Fruit fly (Drosophila melanogaster) whole organism, prepupa: ENCODE measurements around the gene CG3769.

Source experiments
- Blimp-1 ChIP-seq: fragments of 200-800 bp; sonication (Bioruptor generic); optimal IDR thresholded peaks from 3 replicates; lab custom pipeline; 2017; ENCODE audit warnings: missing biosample characterization, missing genetic modification characterization, mild to moderate bottlenecking, moderate library complexity, missing genetic modification reagents
- CG10669 ChIP-seq: fragments of 200-800 bp; sonication (Bioruptor generic); optimal IDR thresholded peaks from 3 replicates; lab custom pipeline; 2018; ENCODE audit warnings: missing biosample characterization, mild to moderate bottlenecking, missing genetic modification characterization, moderate library complexity
- CG11762 ChIP-seq: fragments of 200-800 bp; sonication (Bioruptor generic); optimal IDR thresholded peaks from 3 replicates; lab custom pipeline; 2016; ENCODE audit warnings: missing biosample characterization, missing genetic modification characterization; ENCODE audit not compliant: insufficient read depth
- CG11902 ChIP-seq: fragments of 200-800 bp; sonication (Bioruptor generic); optimal IDR thresholded peaks from 3 replicates; lab custom pipeline; 2016; ENCODE audit warnings: missing biosample characterization, missing genetic modification characterization
- CG1621 ChIP-seq: fragments of 200-800 bp; sonication (Bioruptor generic); optimal IDR thresholded peaks from 3 replicates; lab custom pipeline; 2018; ENCODE audit warnings: missing biosample characterization, mild to moderate bottlenecking, missing genetic modification characterization
- CG16779 ChIP-seq: fragments of 200-800 bp; sonication (Bioruptor generic); optimal IDR thresholded peaks from 3 replicates; lab custom pipeline; 2017; ENCODE audit warnings: missing biosample characterization, mild to moderate bottlenecking, missing genetic modification characterization
- CG31627 ChIP-seq: fragments of 200-800 bp; sonication (Bioruptor generic); optimal IDR thresholded peaks from 3 replicates; lab custom pipeline; 2016; ENCODE audit warnings: missing biosample characterization, missing genetic modification characterization
- CG32006 ChIP-seq: fragments of 200-800 bp; sonication (Bioruptor generic); optimal IDR thresholded peaks from 3 replicates; lab custom pipeline; 2017; ENCODE audit warnings: missing biosample characterization, mild to moderate bottlenecking, missing genetic modification characterization
- CG34406 ChIP-seq: fragments of 200-800 bp; sonication (Bioruptor generic); optimal IDR thresholded peaks from 3 replicates; lab custom pipeline; 2016; ENCODE audit warnings: missing biosample characterization, missing genetic modification characterization
- CG3919 ChIP-seq: fragments of 200-800 bp; sonication (Bioruptor generic); optimal IDR thresholded peaks from 3 replicates; lab custom pipeline; 2016; ENCODE audit warnings: missing biosample characterization, missing genetic modification characterization
- CG4318 ChIP-seq: fragments of 200-800 bp; sonication (Bioruptor generic); optimal IDR thresholded peaks from 3 replicates; lab custom pipeline; 2017; ENCODE audit warnings: missing biosample characterization, mild to moderate bottlenecking, missing genetic modification characterization
- CG6163 ChIP-seq: fragments of 200-800 bp; sonication (Bioruptor generic); IDR thresholded peaks from 3 replicates; pipeline ENCODE4 v1.3.6; 2022; ENCODE audit warnings: missing biosample characterization, missing genetic modification characterization
- CG6276 ChIP-seq: fragments of 200-800 bp; sonication (Bioruptor generic); optimal IDR thresholded peaks from 2 replicates; lab custom pipeline; 2017; ENCODE audit warnings: missing biosample characterization, mild to moderate bottlenecking, missing genetic modification characterization
- CG6808 ChIP-seq: fragments of 200-800 bp; sonication (Bioruptor generic); optimal IDR thresholded peaks from 3 replicates; lab custom pipeline; 2017; ENCODE audit warnings: missing biosample characterization, missing genetic modification characterization, mild to moderate bottlenecking, moderate library complexity, missing genetic modification reagents
- CG6854 ChIP-seq: fragments of 200-800 bp; sonication (Bioruptor generic); optimal IDR thresholded peaks from 2 replicates; lab custom pipeline; 2017; ENCODE audit warnings: missing biosample characterization, mild to moderate bottlenecking, missing genetic modification characterization
- CG7368 ChIP-seq: fragments of 200-800 bp; sonication (Bioruptor generic); optimal IDR thresholded peaks from 3 replicates; lab custom pipeline; 2016; ENCODE audit warnings: missing biosample characterization, missing genetic modification characterization
- CG8119 ChIP-seq: fragments of 200-800 bp; sonication (Bioruptor generic); IDR thresholded peaks from 3 replicates; pipeline ENCODE4 v1.3.6; 2022; ENCODE audit warnings: missing biosample characterization, missing genetic modification characterization
- CG8632 ChIP-seq: fragments of 200-800 bp; sonication (Bioruptor generic); optimal IDR thresholded peaks from 3 replicates; lab custom pipeline; 2016; ENCODE audit warnings: missing biosample characterization, missing genetic modification characterization
- CG9139 ChIP-seq: fragments of 200-800 bp; sonication (Bioruptor generic); optimal IDR thresholded peaks from 3 replicates; lab custom pipeline; 2017; ENCODE audit warnings: missing biosample characterization, mild to moderate bottlenecking, missing genetic modification characterization
- Eip78C ChIP-seq: fragments of 200-800 bp; sonication (Bioruptor generic); peaks from one replicate; lab custom pipeline; 2016; ENCODE audit warnings: missing biosample characterization, missing genetic modification characterization
- Eip93F ChIP-seq: fragments of 200-800 bp; sonication (Bioruptor generic); optimal IDR thresholded peaks from 2 replicates; lab custom pipeline; 2016; ENCODE audit warnings: missing biosample characterization, mild to moderate bottlenecking, missing genetic modification characterization
- Ets21C ChIP-seq: fragments of 200-800 bp; sonication (Bioruptor generic); optimal IDR thresholded peaks from 3 replicates; lab custom pipeline; 2016; ENCODE audit warnings: missing biosample characterization, missing genetic modification characterization
- Gug ChIP-seq: fragments of 200-800 bp; sonication (Bioruptor generic); IDR thresholded peaks from 2 replicates; pipeline ENCODE4 v1.3.6; 2022; ENCODE audit warnings: missing biosample characterization, missing genetic modification characterization
- Hr38 ChIP-seq: sonication (Bioruptor generic); optimal IDR thresholded peaks from 2 replicates; lab custom pipeline; 2016; ENCODE audit warnings: missing biosample characterization, missing genetic modification characterization
- Hr4 ChIP-seq: fragments of 200-800 bp; sonication (Bioruptor generic); optimal IDR thresholded peaks from 3 replicates; lab custom pipeline; 2016; ENCODE audit warnings: missing biosample characterization, missing genetic modification characterization
- Lpt ChIP-seq: fragments of 200-800 bp; sonication (Bioruptor generic); optimal IDR thresholded peaks from 3 replicates; lab custom pipeline; 2016; ENCODE audit warnings: missing biosample characterization, missing genetic modification characterization
- Met ChIP-seq: fragments of 200-800 bp; sonication (Bioruptor generic); optimal IDR thresholded peaks from 3 replicates; lab custom pipeline; 2016; ENCODE audit warnings: missing biosample characterization, missing genetic modification characterization
- OdsH ChIP-seq: fragments of 200-800 bp; sonication (Bioruptor generic); optimal IDR thresholded peaks from 3 replicates; lab custom pipeline; 2016; ENCODE audit warnings: missing biosample characterization, missing genetic modification characterization
- Smox ChIP-seq: fragments of 200-800 bp; sonication (Bioruptor generic); optimal IDR thresholded peaks from 3 replicates; lab custom pipeline; 2016; ENCODE audit warnings: missing biosample characterization, missing genetic modification characterization
- Sox14 ChIP-seq: fragments of 200-800 bp; sonication (Bioruptor generic); optimal IDR thresholded peaks from 3 replicates; lab custom pipeline; 2016; ENCODE audit warnings: missing biosample characterization, missing genetic modification characterization
- Sox15 ChIP-seq: fragments of 200-800 bp; sonication (Bioruptor generic); optimal IDR thresholded peaks from 3 replicates; lab custom pipeline; 2016; ENCODE audit warnings: missing biosample characterization, missing genetic modification characterization
- acj6 ChIP-seq: fragments of 200-800 bp; sonication (Bioruptor generic); optimal IDR thresholded peaks from 3 replicates; lab custom pipeline; 2016; ENCODE audit warnings: missing biosample characterization, missing genetic modification characterization
- dac ChIP-seq: fragments of 200-800 bp; sonication (Bioruptor generic); optimal IDR thresholded peaks from 2 replicates; lab custom pipeline; 2017; ENCODE audit warnings: missing biosample characterization, mild to moderate bottlenecking, missing genetic modification characterization
- dsx ChIP-seq: fragments of 200-800 bp; optimal IDR thresholded peaks from 3 replicates; lab custom pipeline; 2019; ENCODE audit warnings: missing biosample characterization, mild to moderate bottlenecking, missing genetic modification characterization, moderate library complexity; ENCODE audit not compliant: poor library complexity, severe bottlenecking
- esn ChIP-seq: fragments of 200-800 bp; sonication (Bioruptor generic); optimal IDR thresholded peaks from 2 replicates; lab custom pipeline; 2016; ENCODE audit warnings: missing biosample characterization, mild to moderate bottlenecking, missing genetic modification characterization, moderate library complexity
- fkh ChIP-seq: fragments of 200-800 bp; sonication (Bioruptor generic); optimal IDR thresholded peaks from 3 replicates; lab custom pipeline; 2017; ENCODE audit warnings: missing biosample characterization, mild to moderate bottlenecking, missing genetic modification characterization, moderate library complexity
- lz ChIP-seq: fragments of 200-800 bp; sonication (Bioruptor generic); optimal IDR thresholded peaks from 3 replicates; lab custom pipeline; 2016; ENCODE audit warnings: missing biosample characterization, missing genetic modification characterization
- net ChIP-seq: fragments of 200-800 bp; sonication (Bioruptor generic); optimal IDR thresholded peaks from 3 replicates; lab custom pipeline; 2016; ENCODE audit warnings: missing biosample characterization, missing genetic modification characterization
- spab ChIP-seq: fragments of 200-800 bp; sonication (Bioruptor generic); optimal IDR thresholded peaks from 2 replicates; lab custom pipeline; 2017; ENCODE audit warnings: missing biosample characterization, mild to moderate bottlenecking, missing genetic modification characterization, missing genetic modification reagents
- ss ChIP-seq, 2 experiments: fragments of 200-800 bp; sonication (Bioruptor generic); optimal IDR thresholded peaks; 2 replicates in 1 of 2; 3 replicates in 1 of 2; lab custom pipeline; 2017 to 2018; ENCODE audit warnings: mild to moderate bottlenecking in 2 of 2, missing biosample characterization in 2 of 2, missing genetic modification characterization in 2 of 2, moderate library complexity in 1 of 2
- svp ChIP-seq: fragments of 200-800 bp; sonication (Bioruptor generic); peaks from one replicate; lab custom pipeline; 2016; ENCODE audit warnings: missing biosample characterization, missing genetic modification characterization
- topi ChIP-seq: fragments of 200-800 bp; sonication (Bioruptor generic); optimal IDR thresholded peaks from 3 replicates; lab custom pipeline; 2016; ENCODE audit warnings: missing biosample characterization, missing genetic modification characterization
- vri ChIP-seq: fragments of 200-800 bp; sonication (Bioruptor generic); optimal IDR thresholded peaks from 3 replicates; lab custom pipeline; 2016; ENCODE audit warnings: missing biosample characterization, mild to moderate bottlenecking, missing genetic modification characterization

Gene CG3769

DNA sequence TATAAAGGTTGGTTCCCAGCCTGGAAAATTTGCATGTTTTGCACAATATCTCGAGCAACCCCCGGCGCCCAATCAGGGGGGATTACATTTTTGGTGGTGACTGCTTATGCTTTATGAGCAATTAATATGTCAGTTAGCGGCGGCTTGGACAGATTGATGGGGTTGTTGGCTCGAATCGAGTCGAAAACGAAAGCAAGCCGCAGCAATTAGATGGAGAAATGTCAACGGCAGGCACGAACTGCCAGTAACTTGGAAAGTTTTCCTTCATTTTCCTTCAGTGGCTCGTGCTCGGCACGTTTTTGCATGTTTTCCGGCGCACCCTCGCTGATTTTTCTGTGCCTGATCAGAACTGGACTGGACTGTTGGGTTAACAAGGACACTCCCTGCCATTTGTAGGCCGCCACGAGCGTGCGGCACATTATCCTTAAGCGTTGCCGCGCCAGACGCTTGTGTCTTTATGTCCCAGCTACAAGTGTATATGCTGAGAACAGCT is 7.6 kb downstream of the CG3769 start:
- TF ChIP-seq lz (GFP tag; lab: Kevin White, UChicago), result no peak

DNA sequence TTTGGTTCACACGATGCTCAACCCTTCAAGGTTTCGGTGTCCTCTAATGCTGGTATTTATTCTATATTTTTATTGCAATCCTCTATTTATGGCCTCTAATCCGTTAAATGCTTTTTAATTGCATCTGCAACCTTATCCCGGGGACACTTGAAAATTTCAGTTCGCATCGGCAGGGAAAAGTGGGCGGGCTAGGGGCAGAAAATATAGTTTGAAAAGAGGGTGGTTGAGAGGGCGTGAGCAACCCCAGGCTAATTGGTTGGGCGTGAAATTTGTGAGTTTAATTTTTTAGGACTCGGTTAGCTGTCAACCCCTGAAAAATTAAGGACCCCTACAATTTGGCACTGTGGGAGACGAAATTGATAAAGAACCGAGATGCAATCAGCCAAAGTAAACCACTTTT is 10.6 kb downstream of the CG3769 start:
- TF ChIP-seq ss (GFP tag; optimal IDR thresholded peaks at IDR 0.05; lab: Kevin White, UChicago) (no peak), Sox14 (no peak), CG11762 (GFP tag; lab: Kevin White, UChicago) (no peak)

DNA sequence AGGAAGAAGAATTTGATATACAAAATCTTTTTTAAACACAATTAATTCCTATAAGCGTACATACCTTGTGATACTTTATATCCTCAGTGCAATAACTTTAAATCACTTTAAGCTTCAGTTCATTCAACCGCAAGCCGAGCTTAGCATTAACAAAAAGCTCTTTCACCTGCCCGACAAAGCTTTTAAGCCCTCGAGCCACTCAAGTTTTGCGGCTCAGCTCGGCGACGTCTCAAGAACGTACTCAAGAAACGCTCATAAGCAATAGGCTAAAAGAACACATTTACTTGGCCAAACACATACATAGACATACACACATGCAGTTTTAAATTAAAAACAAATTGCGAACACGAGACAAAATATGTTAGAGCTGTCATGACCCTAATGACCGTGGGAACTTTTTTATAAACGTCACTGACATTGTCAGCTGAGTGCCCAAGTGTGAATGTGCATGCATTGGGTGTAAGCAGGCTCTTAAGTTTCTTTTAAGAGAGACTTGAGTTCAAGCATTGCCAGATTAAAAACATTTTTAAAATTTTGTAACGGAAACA is 11.3 kb downstream of the CG3769 start:
- no peak for TF ChIP-seq fkh (GFP tag; lab: Kevin White, UChicago)
- no peak for TF ChIP-seq Sox14
- peak; percentile 42 for TF ChIP-seq Eip78C (GFP tag; lab: Kevin White, UChicago)
- peak; percentile 26 for TF ChIP-seq dsx
- TF ChIP-seq CG1621 (tag; lab: Kevin White, UChicago), result no peak
- TF ChIP-seq spab, result no peak
- TF ChIP-seq Hr38 (GFP tag; lab: Kevin White, UChicago), result no peak
- no peak for TF ChIP-seq CG32006
- no peak for TF ChIP-seq dac (GFP tag; lab: Kevin White, UChicago)
- TF ChIP-seq Ets21C, result no peak
- TF ChIP-seq Hr4 (GFP tag; lab: Kevin White, UChicago), result no peak
- no peak for TF ChIP-seq lz (GFP tag; lab: Kevin White, UChicago)
- TF ChIP-seq CG8119 (GFP tag; lab: Robert Waterston, UW), result no peak
- no peak for TF ChIP-seq CG6808 (GFP tag; lab: Kevin White, UChicago)
- no peak for TF ChIP-seq CG11902 (GFP tag; lab: Kevin White, UChicago)

DNA sequence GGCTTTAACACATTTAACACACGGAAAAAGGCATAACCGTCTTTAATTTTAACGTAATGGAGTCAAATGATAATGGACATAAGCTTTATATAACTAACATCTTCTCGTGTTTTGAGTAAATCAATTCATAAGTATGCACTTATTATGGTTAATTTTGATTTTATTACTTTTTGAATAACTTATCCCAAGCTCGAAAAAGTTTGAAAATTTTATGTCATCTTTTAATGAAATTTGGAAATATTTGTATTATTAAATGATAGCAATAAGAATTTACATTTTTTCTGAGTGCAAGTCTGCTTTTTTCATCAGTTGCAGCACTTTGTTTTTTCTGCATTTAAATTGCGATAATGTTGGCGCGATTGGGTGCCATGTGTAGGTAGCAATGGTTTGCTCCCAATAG is 12.6 kb downstream of the CG3769 start:
- TF ChIP-seq esn (GFP tag; lab: Kevin White, UChicago), result peak; percentile 74
- TF ChIP-seq topi, result peak; percentile 53
- no peak for TF ChIP-seq CG9139 (GFP tag; lab: Kevin White, UChicago)
- TF ChIP-seq CG11762 (GFP tag; lab: Kevin White, UChicago), result peak; percentile 28
- TF ChIP-seq CG11902 (GFP tag; lab: Kevin White, UChicago), result no peak
- peak; percentile 48 for TF ChIP-seq Smox (GFP tag; lab: Kevin White, UChicago)
- peak; percentile 54 for TF ChIP-seq dsx
- peak; percentile 20 for TF ChIP-seq Ets21C
- peak; percentile 70 for TF ChIP-seq acj6 (GFP tag; lab: Kevin White, UChicago)
- TF ChIP-seq Eip93F, result no peak
- TF ChIP-seq Lpt (GFP tag; lab: Kevin White, UChicago), result peak; percentile 47
- TF ChIP-seq svp, result peak; percentile 70
- TF ChIP-seq CG8119 (GFP tag; lab: Robert Waterston, UW), result peak; percentile 73
- peak; percentile 42 for TF ChIP-seq CG31627
- TF ChIP-seq CG32006, result peak; percentile 72
- peak; percentile 66; the same call in 1 of the 2 replicates for TF ChIP-seq Gug (GFP tag; lab: Robert Waterston, UW)
- TF ChIP-seq CG6163 (GFP tag; lab: Robert Waterston, UW), result peak; percentile 76
- TF ChIP-seq Sox14, result peak; percentile 51
- TF ChIP-seq CG6276 (GFP tag; lab: Kevin White, UChicago), result peak; percentile 52
- peak; percentile 70 for TF ChIP-seq CG3919
- peak; percentile 91 for TF ChIP-seq Eip78C (GFP tag; lab: Kevin White, UChicago)
- peak; percentile 48 for TF ChIP-seq CG8632 (GFP tag; lab: Kevin White, UChicago)
- peak; percentile 72 for TF ChIP-seq OdsH (GFP tag; lab: Kevin White, UChicago)
- peak; percentile 70 for TF ChIP-seq Met (GFP tag; lab: Kevin White, UChicago)
- TF ChIP-seq net (GFP tag; lab: Kevin White, UChicago), result peak; percentile 54
- TF ChIP-seq vri, result no peak
- peak; percentile 38 for TF ChIP-seq Sox15 (GFP tag; lab: Kevin White, UChicago)
- peak; percentile 23 for TF ChIP-seq CG7368 (GFP tag; lab: Kevin White, UChicago)
- peak; percentile 19 for TF ChIP-seq CG1621 (tag; lab: Kevin White, UChicago)
- no peak for TF ChIP-seq CG16779
- TF ChIP-seq CG10669, result peak; percentile 55
- peak; percentile 48 for TF ChIP-seq CG4318
- TF ChIP-seq fkh (GFP tag; lab: Kevin White, UChicago), result no peak
- TF ChIP-seq Blimp-1 (GFP tag; lab: Kevin White, UChicago), result no peak
- TF ChIP-seq spab, result peak; percentile 50
- TF ChIP-seq CG34406 (GFP tag; lab: Kevin White, UChicago), result peak; percentile 62
- TF ChIP-seq CG6854 (GFP tag; lab: Kevin White, UChicago), result no peak
- TF ChIP-seq Hr38 (GFP tag; lab: Kevin White, UChicago), result no peak
- TF ChIP-seq CG6808 (GFP tag; lab: Kevin White, UChicago), result peak; percentile 45
